Fruit fly (Drosophila melanogaster) whole organism, embryonic: ENCODE results near the gene LysB.

Experiments
- Aef1 ChIP-seq: fragments of 200-800 bp; sonication (Bioruptor generic); IDR thresholded peaks from 3 replicates; pipeline ENCODE4 v1.3.6; 2022; ENCODE audit warnings: missing biosample characterization, missing genetic modification characterization
- Atf6 ChIP-seq: fragments of 200-800 bp; sonication (Bioruptor generic); IDR thresholded peaks from 2 replicates; pipeline ENCODE4 v1.3.6; 2022; ENCODE audit warnings: missing biosample characterization, missing genetic modification characterization
- Blimp-1 ChIP-seq: fragments of 200-800 bp; sonication (Bioruptor generic); optimal IDR thresholded peaks from 3 replicates; lab custom pipeline; 2018; ENCODE audit warnings: missing biosample characterization, missing genetic modification characterization, mild to moderate bottlenecking, moderate library complexity, missing genetic modification reagents
- BtbVII ChIP-seq: fragments of 200-800 bp; sonication (Bioruptor generic); optimal IDR thresholded peaks from 3 replicates; lab custom pipeline; 2017; ENCODE audit warnings: missing biosample characterization, mild to moderate bottlenecking, missing genetic modification characterization
- CG10267 ChIP-seq: fragments of 200-800 bp; sonication (Bioruptor generic); optimal IDR thresholded peaks from 2 replicates; lab custom pipeline; 2018; ENCODE audit warnings: missing biosample characterization, mild to moderate bottlenecking, missing genetic modification characterization, moderate library complexity
- CG10979 ChIP-seq: fragments of 200-800 bp; sonication (Bioruptor generic); optimal IDR thresholded peaks from 2 replicates; lab custom pipeline; 2018; ENCODE audit warnings: missing biosample characterization, mild to moderate bottlenecking, missing genetic modification characterization, moderate library complexity
- CG11085 ChIP-seq: fragments of 200-800 bp; sonication (Bioruptor generic); IDR thresholded peaks from 2 replicates; pipeline ENCODE4 v1.3.6; 2022; ENCODE audit warnings: missing biosample characterization, missing genetic modification characterization
- CG11560 ChIP-seq: fragments of 200-800 bp; sonication (Bioruptor generic); IDR thresholded peaks from 3 replicates; pipeline ENCODE4 v1.3.6; 2022; ENCODE audit warnings: missing biosample characterization, missing genetic modification characterization
- CG11723 ChIP-seq: fragments of 200-800 bp; sonication (Bioruptor generic); optimal IDR thresholded peaks from 2 replicates; lab custom pipeline; 2017; ENCODE audit warnings: missing biosample characterization, mild to moderate bottlenecking, missing genetic modification characterization
- CG12391 ChIP-seq: fragments of 200-800 bp; sonication (Bioruptor generic); optimal IDR thresholded peaks from 3 replicates; lab custom pipeline; 2018; ENCODE audit warnings: missing biosample characterization, mild to moderate bottlenecking, missing genetic modification characterization, moderate library complexity
- CG14441 ChIP-seq: fragments of 200-800 bp; sonication (Bioruptor generic); IDR thresholded peaks from 2 replicates; pipeline ENCODE4 v1.3.6; 2022; ENCODE audit warnings: missing biosample characterization, missing genetic modification characterization
- CG14710 ChIP-seq: fragments of 200-800 bp; sonication (Bioruptor generic); optimal IDR thresholded peaks from 3 replicates; lab custom pipeline; 2019; ENCODE audit warnings: missing biosample characterization, mild to moderate bottlenecking, missing genetic modification characterization, moderate library complexity
- CG18599 ChIP-seq: fragments of 200-800 bp; sonication (Bioruptor generic); optimal IDR thresholded peaks from 3 replicates; lab custom pipeline; 2017; ENCODE audit warnings: missing biosample characterization, missing genetic modification characterization, mild to moderate bottlenecking, moderate library complexity, missing genetic modification reagents
- CG2199 ChIP-seq: fragments of 200-800 bp; sonication (Bioruptor generic); IDR thresholded peaks from 3 replicates; pipeline ENCODE4 v1.3.6; 2022; ENCODE audit warnings: missing biosample characterization, missing genetic modification characterization
- CG3407 ChIP-seq: fragments of 200-800 bp; sonication (Bioruptor generic); optimal IDR thresholded peaks from 2 replicates; lab custom pipeline; 2018; ENCODE audit warnings: missing biosample characterization, mild to moderate bottlenecking, missing genetic modification characterization
- CG3726 ChIP-seq: fragments of 200-800 bp; sonication (Bioruptor generic); IDR thresholded peaks from 3 replicates; pipeline ENCODE4, ENCODE4 v1.3.6; 2022; ENCODE audit warnings: missing biosample characterization, missing genetic modification characterization
- CG4617 ChIP-seq: fragments of 200-800 bp; sonication (Bioruptor generic); optimal IDR thresholded peaks from 3 replicates; lab custom pipeline; 2016; ENCODE audit warnings: missing biosample characterization, missing genetic modification characterization, borderline replicate concordance
- CG4820 ChIP-seq: fragments of 200-800 bp; sonication (Bioruptor generic); optimal IDR thresholded peaks from 3 replicates; lab custom pipeline; 2016; ENCODE audit warnings: missing biosample characterization, missing genetic modification characterization
- CG5180 ChIP-seq: fragments of 200-800 bp; sonication (Bioruptor generic); optimal IDR thresholded peaks from 3 replicates; lab custom pipeline; 2017; ENCODE audit warnings: missing biosample characterization, missing genetic modification characterization, mild to moderate bottlenecking, moderate library complexity, missing genetic modification reagents
- CG9797 ChIP-seq: fragments of 200-800 bp; sonication (Bioruptor generic); optimal IDR thresholded peaks from 3 replicates; lab custom pipeline; 2018; ENCODE audit warnings: missing biosample characterization, mild to moderate bottlenecking, missing genetic modification characterization
- CTCF ChIP-seq: fragments of 200-800 bp; sonication (Bioruptor generic); optimal IDR thresholded peaks from 2 replicates; lab custom pipeline; 2017; ENCODE audit warnings: missing biosample characterization, mild to moderate bottlenecking, missing genetic modification characterization, moderate library complexity
- Deaf1 ChIP-seq: fragments of 200-800 bp; optimal IDR thresholded peaks from 3 replicates; lab custom pipeline; 2019; ENCODE audit warnings: missing biosample characterization, mild to moderate bottlenecking, missing genetic modification characterization, moderate library complexity
- ERR ChIP-seq: fragments of 200-800 bp; sonication (Bioruptor generic); optimal IDR thresholded peaks from 2 replicates; lab custom pipeline; 2016; ENCODE audit warnings: missing biosample characterization, missing genetic modification characterization
- H2.0 ChIP-seq: fragments of 200-800 bp; sonication (Bioruptor generic); IDR thresholded peaks from 2 replicates; pipeline ENCODE4 v1.3.6; 2022; ENCODE audit warnings: missing biosample characterization, missing genetic modification characterization
- HLH4C ChIP-seq: fragments of 200-800 bp; sonication (Bioruptor generic); IDR thresholded peaks from 3 replicates; pipeline ENCODE4 v1.3.6; 2022; ENCODE audit warnings: missing biosample characterization, missing genetic modification characterization; ENCODE audit not compliant: partially characterized antibody
- HmgZ ChIP-seq: fragments of 200-800 bp; sonication (Bioruptor generic); optimal IDR thresholded peaks from 2 replicates; lab custom pipeline; 2018; ENCODE audit warnings: missing biosample characterization, mild to moderate bottlenecking, missing genetic modification characterization
- Hr3 ChIP-seq: fragments of 200-800 bp; sonication (Bioruptor generic); optimal IDR thresholded peaks from 3 replicates; lab custom pipeline; 2016; ENCODE audit warnings: missing biosample characterization, missing genetic modification characterization
- Hr78 ChIP-seq, 2 experiments: fragments of 200-800 bp in 1 of 2; fragments of >200 bp in 1 of 2; sonication (Bioruptor generic) in 1 of 2; optimal IDR thresholded peaks; 2 replicates each; lab custom pipeline; 2017 to 2019; ENCODE audit warnings: missing biosample characterization in 2 of 2, missing genetic modification characterization in 2 of 2, mild to moderate bottlenecking in 1 of 2, moderate library complexity in 1 of 2
- Optix ChIP-seq: fragments of 200-800 bp; sonication (Bioruptor generic); IDR thresholded peaks from 3 replicates; pipeline ENCODE4 v1.3.6; 2022; ENCODE audit warnings: missing biosample characterization, missing genetic modification characterization
- Ravus ChIP-seq: fragments of 200-800 bp; sonication (Bioruptor generic); IDR thresholded peaks from 2 replicates; pipeline ENCODE4 v1.3.6; 2022; ENCODE audit warnings: missing biosample characterization, missing genetic modification characterization
- Xrp1 ChIP-seq: fragments of 200-800 bp; sonication (Bioruptor generic); IDR thresholded peaks from 2 replicates; pipeline ENCODE4 v1.3.6; 2022; ENCODE audit warnings: missing biosample characterization, missing genetic modification characterization
- ac ChIP-seq: fragments of 200-800 bp; sonication (Bioruptor generic); optimal IDR thresholded peaks from 3 replicates; lab custom pipeline; 2017; ENCODE audit warnings: missing biosample characterization, mild to moderate bottlenecking, missing genetic modification characterization
- ase ChIP-seq: fragments of 200-800 bp; sonication (Bioruptor generic); IDR thresholded peaks from 3 replicates; pipeline ENCODE4 v1.3.6; 2022; ENCODE audit warnings: missing biosample characterization, missing genetic modification characterization
- ato ChIP-seq: fragments of 200-800 bp; sonication (Bioruptor generic); IDR thresholded peaks from 2 replicates; pipeline ENCODE4 v1.3.6; 2022; ENCODE audit warnings: missing biosample characterization, missing genetic modification characterization; ENCODE audit not compliant: partially characterized antibody
- cas ChIP-seq: fragments of 200-800 bp; sonication (Bioruptor generic); IDR thresholded peaks from 2 replicates; pipeline ENCODE4 v1.3.6; 2022; ENCODE audit warnings: missing biosample characterization, missing genetic modification characterization
- cg ChIP-seq: fragments of 200-800 bp; sonication (Bioruptor generic); optimal IDR thresholded peaks from 3 replicates; lab custom pipeline; 2019; ENCODE audit warnings: missing biosample characterization, mild to moderate bottlenecking, missing genetic modification characterization, moderate library complexity
- fd102C ChIP-seq: fragments of 200-800 bp; sonication (Bioruptor generic); optimal IDR thresholded peaks from 2 replicates; lab custom pipeline; 2018; ENCODE audit warnings: missing biosample characterization, mild to moderate bottlenecking, missing genetic modification characterization, moderate library complexity
- hkb ChIP-seq, 2 experiments: fragments of 200-800 bp in 1 of 2; fragments of >200 bp in 1 of 2; sonication (Bioruptor generic) in 1 of 2; IDR thresholded peaks in 1 of 2; optimal IDR thresholded peaks in 1 of 2; 2 replicates each; pipeline versions ENCODE4 v1.3.6 to Lab custom; 2017 to 2022; ENCODE audit warnings: missing biosample characterization in 1 of 2, missing genetic modification characterization in 1 of 2
- kah ChIP-seq: fragments of 200-800 bp; sonication (Bioruptor generic); optimal IDR thresholded peaks from 2 replicates; lab custom pipeline; 2018; ENCODE audit warnings: missing biosample characterization, mild to moderate bottlenecking, missing genetic modification characterization
- mam ChIP-seq: fragments of 200-800 bp; sonication (Bioruptor generic); optimal IDR thresholded peaks from 3 replicates; lab custom pipeline; 2016; ENCODE audit warnings: missing biosample characterization, missing genetic modification characterization
- nerfin-2 ChIP-seq: fragments of 200-800 bp; sonication (Bioruptor generic); IDR thresholded peaks from 2 replicates; pipeline ENCODE4 v1.3.6; 2022; ENCODE audit warnings: missing biosample characterization, missing genetic modification characterization; ENCODE audit not compliant: partially characterized antibody
- pita ChIP-seq: fragments of 200-800 bp; sonication (Bioruptor generic); optimal IDR thresholded peaks from 2 replicates; lab custom pipeline; 2017; ENCODE audit warnings: missing biosample characterization, mild to moderate bottlenecking, missing genetic modification characterization
- rib ChIP-seq: fragments of 200-800 bp; sonication (Bioruptor generic); IDR thresholded peaks from 2 replicates; pipeline ENCODE4 v1.3.6; 2022; ENCODE audit warnings: missing biosample characterization, missing genetic modification characterization
- shn ChIP-seq: fragments of 200-800 bp; sonication (Bioruptor generic); optimal IDR thresholded peaks from 3 replicates; lab custom pipeline; 2016; ENCODE audit warnings: missing biosample characterization, missing genetic modification characterization
- so ChIP-seq: fragments of 200-800 bp; sonication (Bioruptor generic); IDR thresholded peaks from 3 replicates; pipeline ENCODE4 v1.3.6; 2022; ENCODE audit warnings: missing biosample characterization, missing genetic modification characterization
- tll ChIP-seq, 2 experiments: fragments of 200-800 bp in 1 of 2; fragments of >200 bp in 1 of 2; sonication (Bioruptor generic) in 1 of 2; optimal IDR thresholded peaks; 2 replicates each; lab custom pipeline; 2017 to 2019; ENCODE audit warnings: missing biosample characterization in 2 of 2, missing genetic modification characterization in 2 of 2, mild to moderate bottlenecking in 1 of 2, moderate library complexity in 1 of 2
- ttk ChIP-seq: fragments of 200-800 bp; sonication (Bioruptor generic); IDR thresholded peaks from 2 replicates; pipeline ENCODE4 v2.1.2; 2022; ENCODE audit warnings: missing biosample characterization, missing genetic modification characterization
- vfl ChIP-seq: fragments of 200-800 bp; sonication (Bioruptor generic); optimal IDR thresholded peaks from 2 replicates; lab custom pipeline; 2016; ENCODE audit warnings: missing biosample characterization, missing genetic modification characterization
- vnd ChIP-seq: fragments of 200-800 bp; sonication (Bioruptor generic); IDR thresholded peaks from 3 replicates; pipeline ENCODE4 v1.3.6; 2022; ENCODE audit warnings: missing biosample characterization, missing genetic modification characterization; ENCODE audit not compliant: partially characterized antibody
- zf30C ChIP-seq: fragments of 200-800 bp; sonication (Bioruptor generic); optimal IDR thresholded peaks from 3 replicates; lab custom pipeline; 2018; ENCODE audit warnings: missing biosample characterization, mild to moderate bottlenecking, missing genetic modification characterization

LysB gene

dm6 chr3L:1177085-1177484 is 30.1 kb upstream of the LysB start, which contains the start of gene bab2 (continued):
- no peak for TF ChIP-seq shn (GFP tag; lab: Kevin White, UChicago)
- TF ChIP-seq zf30C (GFP tag; lab: Kevin White, UChicago), result peak; percentile 5
- TF ChIP-seq CG9797 (GFP tag; lab: Kevin White, UChicago), result no peak
- TF ChIP-seq CG3726, result no peak
- peak; percentile 54 for TF ChIP-seq CG5180 (GFP tag; lab: Kevin White, UChicago)
- TF ChIP-seq CG12391 (tag; lab: Kevin White, UChicago), result no peak
- no peak for TF ChIP-seq Ravus (GFP tag; lab: Robert Waterston, UW)
- TF ChIP-seq pita (GFP tag; lab: Kevin White, UChicago), result no peak
- TF ChIP-seq HmgZ (tag; lab: Kevin White, UChicago), result peak; percentile 17
- no peak for TF ChIP-seq CG14441 (GFP tag; lab: Robert Waterston, UW)
- TF ChIP-seq Atf6 (GFP tag; lab: Robert Waterston, UW), result 0 out of 2 replicates have a peak, but pooled peaks have one; percentile 14
- TF ChIP-seq Xrp1, result no peak
- peak; percentile 16 for TF ChIP-seq kah
- peak; percentile 12 for TF ChIP-seq CG11723 (GFP tag; lab: Kevin White, UChicago)
- no peak for TF ChIP-seq CG4820 (GFP tag; lab: Kevin White, UChicago)
- TF ChIP-seq ase, result no peak
- TF ChIP-seq vfl (GFP tag; lab: Kevin White, UChicago), result no peak
- TF ChIP-seq vnd (GFP tag; lab: Robert Waterston, UW), result no peak
- no peak for TF ChIP-seq ERR (GFP tag; lab: Kevin White, UChicago)
- no peak for TF ChIP-seq Hr78 (GFP tag; optimal IDR thresholded peaks at IDR 0.05; lab: Kevin White, UChicago)
- no peak for TF ChIP-seq CG11085 (GFP tag; lab: Robert Waterston, UW)
- peak; percentile 33 for TF ChIP-seq CG10979 (tag; lab: Kevin White, UChicago)
- no peak for TF ChIP-seq Hr3
- TF ChIP-seq HLH4C (GFP tag; lab: Robert Waterston, UW), result peak; percentile 6; the same call in 1 of the 3 replicates
- TF ChIP-seq tll (GFP tag; optimal IDR thresholded peaks at IDR 0.05; lab: Kevin White, UChicago), result peak in 1 of 2 experiments; percentile 43
- TF ChIP-seq Optix (GFP tag; lab: Robert Waterston, UW), result peak; percentile 8; the same call in 1 of the 3 replicates
- TF ChIP-seq BtbVII (GFP tag; lab: Kevin White, UChicago), result peak; percentile 0
- no peak for TF ChIP-seq hkb (optimal IDR thresholded peaks at IDR 0.05; lab: Kevin White, UChicago)
- TF ChIP-seq hkb (GFP tag; IDR thresholded peaks at IDR 0.05; lab: Robert Waterston, UW), result 0 out of 2 replicates have a peak, but pooled peaks have one; percentile 33
- TF ChIP-seq rib, result peak; percentile 40; the same call in 1 of the 2 replicates
- TF ChIP-seq Aef1 (GFP tag; lab: Robert Waterston, UW), result peak; percentile 62; the same call in 2 of the 3 replicates
- peak; percentile 50 for TF ChIP-seq cg
- no peak for TF ChIP-seq CG11560 (tag; lab: Robert Waterston, UW)
- no peak for TF ChIP-seq ac (GFP tag; lab: Kevin White, UChicago)
- peak; percentile 58; the same call in 1 of the 3 replicates for TF ChIP-seq so (GFP tag; lab: Robert Waterston, UW)
- TF ChIP-seq CG4617 (GFP tag; lab: Kevin White, UChicago), result no peak
- TF ChIP-seq cas (GFP tag; lab: Robert Waterston, UW), result no peak
- peak; percentile 49 for TF ChIP-seq fd102C (GFP tag; lab: Kevin White, UChicago)
- TF ChIP-seq nerfin-2 (GFP tag; lab: Robert Waterston, UW), result no peak
- TF ChIP-seq CG14710 (tag; lab: Kevin White, UChicago), result peak; percentile 1
- TF ChIP-seq CG3407 (GFP tag; lab: Kevin White, UChicago), result no peak
- peak; percentile 91 for TF ChIP-seq CG2199 (GFP tag; lab: Robert Waterston, UW)
- TF ChIP-seq CTCF, result no peak
- no peak for TF ChIP-seq CG18599 (GFP tag; lab: Kevin White, UChicago)
- no peak for TF ChIP-seq mam (GFP tag; lab: Kevin White, UChicago)
- peak; percentile 29; the same call in 1 of the 2 replicates for TF ChIP-seq ato (GFP tag; lab: Robert Waterston, UW)
- no peak for TF ChIP-seq ttk (GFP tag; lab: Robert Waterston, UW)
- 0 out of 2 replicates have a peak, but pooled peaks have one; percentile 8 for TF ChIP-seq H2.0 (GFP tag; lab: Robert Waterston, UW)
- TF ChIP-seq Blimp-1 (GFP tag; lab: Kevin White, UChicago), result peak; percentile 5
- TF ChIP-seq Deaf1 (tag; lab: Kevin White, UChicago), result peak; percentile 93
- TF ChIP-seq CG10267, result peak; percentile 25
